Fruit fly (Drosophila melanogaster) whole organism, wandering third instar larva: ENCODE data around the gene Cpr78E.

ENCODE experiments used
- GATAd ChIP-seq: sonication (Bioruptor generic); optimal IDR thresholded peaks from 2 replicates; lab custom pipeline; 2016; ENCODE audit warnings: missing biosample characterization, missing genetic modification characterization
- Myc ChIP-seq: fragments of >200 bp; optimal IDR thresholded peaks from 2 replicates; lab custom pipeline; 2017
- N ChIP-seq: fragments of >200 bp; optimal IDR thresholded peaks from 2 replicates; lab custom pipeline; 2018; ENCODE audit warnings: missing biosample characterization, missing external identifiers, missing genetic modification characterization
- br ChIP-seq: fragments of 200-800 bp; sonication (Bioruptor generic); optimal IDR thresholded peaks from 2 replicates; lab custom pipeline; 2016; ENCODE audit warnings: missing biosample characterization, missing genetic modification characterization
- ey ChIP-seq: fragments of 200-800 bp; sonication (Bioruptor generic); optimal IDR thresholded peaks from 2 replicates; lab custom pipeline; 2016; ENCODE audit warnings: missing biosample characterization, missing genetic modification characterization
- h ChIP-seq: fragments of 200-800 bp; sonication (Bioruptor generic); optimal IDR thresholded peaks from 3 replicates; lab custom pipeline; 2016; ENCODE audit warnings: missing biosample characterization, mild to moderate bottlenecking, missing genetic modification characterization
- lola ChIP-seq: fragments of >200 bp; optimal IDR thresholded peaks from 2 replicates; lab custom pipeline; 2017; ENCODE audit warnings: missing biosample characterization, missing genetic modification characterization
- psq ChIP-seq: fragments of 200-800 bp; sonication (Bioruptor generic); optimal IDR thresholded peaks from 3 replicates; lab custom pipeline; 2017; ENCODE audit warnings: missing biosample characterization, mild to moderate bottlenecking, missing genetic modification characterization, moderate library complexity
- sv ChIP-seq: fragments of 200-800 bp; sonication (Bioruptor generic); optimal IDR thresholded peaks from 3 replicates; lab custom pipeline; 2016; ENCODE audit warnings: missing biosample characterization, missing genetic modification characterization
- usp ChIP-seq: fragments of >200 bp; optimal IDR thresholded peaks from 2 replicates; lab custom pipeline; 2017; ENCODE audit warnings: missing biosample characterization, missing genetic modification characterization

- TF ChIP-seq br (GFP tag; lab: Kevin White, UChicago): no peak
- no peak for TF ChIP-seq h
- no peak for TF ChIP-seq sv (GFP tag; lab: Kevin White, UChicago)
- TF ChIP-seq GATAd (GFP tag; lab: Kevin White, UChicago): no peak
- no peak for TF ChIP-seq lola
- no peak for TF ChIP-seq Myc (lab: Kevin White, UChicago)
- no peak for TF ChIP-seq psq (GFP tag; lab: Kevin White, UChicago)
- no peak for TF ChIP-seq ey (GFP tag; lab: Kevin White, UChicago)
- no peak for TF ChIP-seq N (GFP tag; lab: Kevin White, UChicago)
- no peak for TF ChIP-seq usp (GFP tag; lab: Kevin White, UChicago)
These were observed 750 bp upstream of the Cpr78E start for dm6 chr3L:21667530-21667929.
